Fruit fly (Drosophila melanogaster) whole organism, adult: ENCODE data around the gene CG13458.

Experiments
- CG11617 ChIP-seq: fragments of 200-800 bp; sonication (Bioruptor generic); optimal IDR thresholded peaks from 2 replicates; lab custom pipeline; 2017; ENCODE audit warnings: mild to moderate bottlenecking, missing biosample characterization, missing genetic modification reagents, missing genetic modification characterization
- CG12768 ChIP-seq: fragments of 200-800 bp; sonication (Bioruptor generic); optimal IDR thresholded peaks from 2 replicates; lab custom pipeline; 2017; ENCODE audit warnings: missing biosample characterization, missing genetic modification characterization, mild to moderate bottlenecking, moderate library complexity, missing genetic modification reagents
- CG14711 ChIP-seq: fragments of 200-800 bp; sonication (Bioruptor generic); optimal IDR thresholded peaks from 2 replicates; lab custom pipeline; 2018; ENCODE audit warnings: missing biosample characterization, mild to moderate bottlenecking, missing genetic modification characterization, moderate library complexity
- CG1620 ChIP-seq: fragments of 200-800 bp; sonication (Bioruptor generic); optimal IDR thresholded peaks from 2 replicates; lab custom pipeline; 2016; ENCODE audit warnings: missing biosample characterization, missing genetic modification characterization
- CG33017 ChIP-seq: fragments of 200-800 bp; sonication (Bioruptor generic); optimal IDR thresholded peaks from 2 replicates; lab custom pipeline; 2018; ENCODE audit warnings: missing biosample characterization, mild to moderate bottlenecking, missing genetic modification characterization, moderate library complexity
- CG5204 ChIP-seq: fragments of 200-800 bp; sonication (Bioruptor generic); optimal IDR thresholded peaks from 2 replicates; lab custom pipeline; 2016; ENCODE audit warnings: missing biosample characterization, missing genetic modification characterization
- CG7045 ChIP-seq: fragments of 200-800 bp; sonication (Bioruptor generic); optimal IDR thresholded peaks from 2 replicates; lab custom pipeline; 2017; ENCODE audit warnings: missing biosample characterization, mild to moderate bottlenecking, missing genetic modification characterization
- CG7101 ChIP-seq: fragments of 200-800 bp; sonication (Bioruptor generic); optimal IDR thresholded peaks from 2 replicates; lab custom pipeline; 2018; ENCODE audit warnings: missing biosample characterization, mild to moderate bottlenecking, missing genetic modification characterization, moderate library complexity
- Clk ChIP-seq: fragments of 200-800 bp; sonication (Bioruptor generic); optimal IDR thresholded peaks from 2 replicates; lab custom pipeline; 2017; ENCODE audit warnings: missing biosample characterization, missing genetic modification characterization
- Crg-1 ChIP-seq: fragments of 200-800 bp; sonication (Bioruptor generic); optimal IDR thresholded peaks from 2 replicates; lab custom pipeline; 2016; ENCODE audit warnings: missing biosample characterization, missing genetic modification characterization
- Hr96 ChIP-seq: fragments of 200-800 bp; sonication (Bioruptor generic); optimal IDR thresholded peaks from 2 replicates; lab custom pipeline; 2016; ENCODE audit warnings: missing biosample characterization, missing genetic modification characterization
- Mnt ChIP-seq: fragments of 200-800 bp; sonication (Bioruptor generic); optimal IDR thresholded peaks from 2 replicates; lab custom pipeline; 2016; ENCODE audit warnings: missing biosample characterization, mild to moderate bottlenecking, missing genetic modification characterization
- bab1 ChIP-seq: fragments of 200-800 bp; sonication (Bioruptor generic); optimal IDR thresholded peaks from 3 replicates; lab custom pipeline; 2019; ENCODE audit warnings: missing biosample characterization, mild to moderate bottlenecking, missing genetic modification characterization, moderate library complexity
- cic ChIP-seq: fragments of 200-800 bp; sonication (Bioruptor generic); optimal IDR thresholded peaks from 2 replicates; lab custom pipeline; 2017; ENCODE audit warnings: missing biosample characterization, mild to moderate bottlenecking, missing genetic modification characterization, moderate library complexity
- cnc ChIP-seq, 2 experiments: fragments of >200 bp; optimal IDR thresholded peaks; 2 replicates each; lab custom pipeline; 2017
- kay ChIP-seq: fragments of 200-800 bp; sonication (Bioruptor generic); peaks from one replicate; lab custom pipeline; 2016; ENCODE audit warnings: missing biosample characterization, missing genetic modification characterization, borderline replicate concordance
- ovo ChIP-seq: fragments of 200-800 bp; sonication (Bioruptor generic); optimal IDR thresholded peaks from 2 replicates; lab custom pipeline; 2016; ENCODE audit warnings: missing biosample characterization, missing genetic modification characterization
- pad ChIP-seq: fragments of 200-800 bp; sonication (Bioruptor generic); optimal IDR thresholded peaks from 3 replicates; lab custom pipeline; 2017; ENCODE audit warnings: missing biosample characterization, missing genetic modification characterization, mild to moderate bottlenecking, moderate library complexity, missing genetic modification reagents
- tj ChIP-seq: fragments of 200-800 bp; sonication (Bioruptor generic); optimal IDR thresholded peaks from 3 replicates; lab custom pipeline; 2017; ENCODE audit warnings: missing biosample characterization, mild to moderate bottlenecking, missing genetic modification characterization, moderate library complexity
- toe ChIP-seq: fragments of 200-800 bp; sonication (Bioruptor generic); optimal IDR thresholded peaks from 2 replicates; lab custom pipeline; 2016; ENCODE audit warnings: missing biosample characterization, missing genetic modification characterization

Gene CG13458

DNA sequence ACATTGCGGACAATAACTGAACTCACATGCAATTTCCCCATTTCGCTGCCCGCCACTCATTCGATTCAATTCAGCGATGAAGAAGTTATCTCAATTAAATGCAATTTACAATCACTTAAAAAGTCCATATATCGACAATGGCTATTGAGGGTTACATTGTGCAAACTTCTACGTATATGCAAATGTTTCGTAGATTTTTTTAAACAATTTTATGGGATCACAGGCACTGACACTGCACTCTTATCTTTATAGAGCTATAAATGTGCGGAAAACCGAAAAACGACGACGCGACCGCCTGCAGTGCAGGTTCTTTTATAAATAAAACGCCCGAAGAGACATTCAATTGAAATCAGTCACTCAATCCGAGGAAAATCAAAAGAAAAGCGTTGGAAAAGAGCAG, 25.1 kb upstream of the CG13458 start:
- TF ChIP-seq CG33017 (tag; lab: Kevin White, UChicago) (no peak), toe (no peak), kay (GFP tag; lab: Kevin White, UChicago) (peak; percentile 27), Mnt (no peak), CG7045 (GFP tag; lab: Kevin White, UChicago) (no peak)

DNA sequence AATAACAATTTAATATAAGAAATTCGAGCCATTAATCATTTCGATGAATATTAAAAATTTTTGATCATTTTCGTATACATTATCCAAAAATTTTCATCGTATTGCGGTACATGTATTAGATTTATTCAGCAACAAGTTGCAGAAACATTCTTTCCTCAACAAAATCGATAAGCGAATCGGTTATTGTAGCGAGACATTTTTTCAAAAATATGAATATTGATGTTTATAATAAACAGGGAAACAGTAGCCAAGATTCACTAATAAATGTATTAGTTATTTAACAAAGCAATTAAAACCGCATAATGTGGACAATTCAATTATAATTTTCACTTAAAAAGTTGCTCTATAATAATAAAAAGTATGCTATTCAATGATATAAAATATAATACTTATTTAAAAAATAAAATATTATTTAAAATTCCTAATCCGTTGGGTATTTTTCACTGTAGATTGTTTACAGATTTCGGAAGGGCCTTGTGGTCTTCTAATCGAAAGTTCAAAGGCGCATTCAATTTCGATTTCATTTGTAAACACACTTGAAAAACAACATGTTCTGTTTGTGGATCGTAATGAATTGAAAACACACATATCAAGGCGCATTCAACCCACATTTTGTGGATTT, 24.2 kb upstream of the CG13458 start:
- TF ChIP-seq CG1620 (no peak), toe (no peak), CG5204 (GFP tag; lab: Kevin White, UChicago) (no peak), bab1 (no peak), ovo (GFP tag; lab: Kevin White, UChicago) (no peak), kay (GFP tag; lab: Kevin White, UChicago) (no peak), CG33017 (tag; lab: Kevin White, UChicago) (no peak), tj (GFP tag; lab: Kevin White, UChicago) (no peak), Hr96 (no peak), Crg-1 (GFP tag; lab: Kevin White, UChicago) (no peak), cnc (optimal IDR thresholded peaks at IDR 0.05; lab: Kevin White, UChicago) (no peak), CG12768 (GFP tag; lab: Kevin White, UChicago) (no peak)

DNA sequence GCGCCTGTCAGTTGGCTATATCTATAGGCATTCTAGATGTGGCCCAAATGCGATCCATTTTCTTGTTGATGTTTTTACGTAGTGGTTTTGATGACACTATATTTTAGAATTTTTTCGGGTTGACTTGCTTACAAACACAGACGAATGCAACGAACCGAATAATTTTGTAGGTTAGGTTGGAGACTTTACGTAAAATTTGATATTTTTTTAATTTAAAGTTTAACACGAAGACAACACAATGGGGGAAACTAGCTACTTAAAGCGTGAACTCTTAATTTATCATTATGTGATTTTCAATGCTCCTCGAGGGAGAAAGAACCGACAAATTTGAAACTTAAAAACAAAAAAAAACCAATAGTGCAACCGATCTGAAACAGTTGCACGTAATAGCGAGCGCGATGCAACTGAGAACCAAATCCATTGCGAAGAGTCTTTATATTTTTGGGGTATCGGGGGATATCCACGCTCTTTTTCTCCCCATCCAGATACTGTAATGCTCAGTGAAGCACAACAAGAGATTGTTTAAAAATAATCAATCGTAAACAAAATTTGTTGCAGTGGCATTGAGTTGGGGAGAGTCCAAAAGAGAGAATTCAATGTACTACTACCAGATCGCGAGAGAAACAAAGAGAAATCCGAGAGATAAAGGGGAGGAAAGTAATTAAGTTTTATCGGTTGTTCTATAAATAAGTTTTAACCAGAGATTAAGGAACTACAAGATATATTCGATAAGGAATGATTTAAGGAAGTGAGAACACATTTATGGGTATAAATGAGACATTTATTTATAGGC, 23.3 kb upstream of the CG13458 start:
- TF ChIP-seq CG7101 (tag; lab: Kevin White, UChicago) (no peak), cnc (optimal IDR thresholded peaks at IDR 0.05; lab: Kevin White, UChicago) (no peak), pad (GFP tag; lab: Kevin White, UChicago) (no peak), ovo (GFP tag; lab: Kevin White, UChicago) (no peak)

DNA sequence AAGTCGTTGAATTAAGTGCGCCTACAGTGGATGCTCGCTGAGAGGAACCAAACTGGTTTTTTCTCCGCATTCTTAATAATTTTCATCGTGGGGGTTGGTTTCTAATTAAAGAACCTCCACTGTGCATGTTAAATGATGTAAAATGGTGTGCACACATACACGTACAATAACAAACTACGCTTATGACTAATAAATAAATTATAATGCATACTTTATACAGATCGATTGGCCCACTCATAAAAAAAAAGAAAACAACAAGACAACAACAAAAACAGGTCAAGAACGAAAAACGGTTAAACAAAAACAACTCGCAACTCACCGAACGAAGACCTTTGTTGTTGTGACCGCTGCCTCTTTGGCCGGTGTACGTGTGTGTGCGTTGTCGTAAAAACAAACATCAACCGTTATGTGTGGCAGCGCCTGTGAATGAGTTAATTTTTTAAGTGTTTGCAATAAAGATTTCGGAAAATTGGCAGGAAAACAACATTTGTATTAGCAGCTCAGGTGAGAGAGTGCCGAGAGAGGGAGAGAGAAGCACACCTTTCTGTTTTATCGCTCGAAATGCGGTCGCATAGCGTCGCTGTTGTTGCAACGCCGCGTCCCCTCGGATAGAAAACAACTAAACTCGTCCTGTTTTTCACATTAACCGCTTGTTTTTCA, 19.3 kb upstream of the CG13458 start:
- TF ChIP-seq cnc (optimal IDR thresholded peaks at IDR 0.05; lab: Kevin White, UChicago) (no peak), ovo (GFP tag; lab: Kevin White, UChicago) (peak; percentile 65), cic (GFP tag; lab: Kevin White, UChicago) (no peak), pad (GFP tag; lab: Kevin White, UChicago) (no peak), kay (GFP tag; lab: Kevin White, UChicago) (peak; percentile 44), bab1 (peak; percentile 29), tj (GFP tag; lab: Kevin White, UChicago) (no peak), CG14711 (no peak), CG12768 (GFP tag; lab: Kevin White, UChicago) (peak; percentile 8)

DNA sequence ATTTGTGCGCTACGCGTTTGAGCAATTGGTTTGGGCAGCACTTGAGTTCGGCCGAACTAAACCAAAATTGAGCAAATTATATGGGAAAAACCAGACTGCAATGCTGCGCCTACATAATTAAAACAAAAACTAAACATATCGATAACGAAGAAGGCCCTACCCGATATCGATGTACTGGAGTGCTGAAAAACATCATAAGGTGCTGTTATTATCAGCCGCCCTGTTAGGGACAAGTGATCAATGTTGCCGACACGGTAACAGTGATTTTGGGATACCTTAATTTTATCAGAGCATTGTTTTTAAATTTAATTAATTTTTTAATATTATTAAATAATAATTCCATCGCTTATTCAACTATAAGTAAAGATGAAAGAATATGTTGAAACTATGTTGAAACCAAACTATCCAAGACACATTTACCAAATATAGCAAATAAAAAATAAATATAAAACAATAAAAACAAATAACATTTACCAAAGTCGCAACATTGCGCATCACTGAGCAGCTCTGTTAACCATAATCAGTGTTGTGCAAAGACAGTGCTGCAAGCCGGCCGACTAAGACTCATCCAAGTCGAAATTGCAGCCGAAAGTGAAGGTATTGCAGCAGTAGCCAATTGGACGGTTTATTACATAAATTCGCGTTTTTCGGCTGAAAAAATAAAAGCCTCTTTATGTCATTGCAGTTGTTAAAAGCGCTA, 18.6 kb upstream of the CG13458 start, which contains the start of the genes sstn, Plp and GlyRS:
sstn (minus strand) TSS at position 131 of the 700 bp plus-strand sequence.
Plp (minus strand) TSS at position 136 of the 700 bp plus-strand sequence.
GlyRS (plus strand) TSS at position 554 of the 700 bp plus-strand sequence.
- TF ChIP-seq CG1620, result no peak
- peak; percentile 61 for TF ChIP-seq Mnt
- peak; percentile 31 for TF ChIP-seq Crg-1 (GFP tag; lab: Kevin White, UChicago)
- TF ChIP-seq CG12768 (GFP tag; lab: Kevin White, UChicago), result peak; percentile 54
- peak; percentile 58 for TF ChIP-seq CG7101 (tag; lab: Kevin White, UChicago)
- peak; percentile 57 for TF ChIP-seq CG11617
- TF ChIP-seq Clk, result no peak
- no peak for TF ChIP-seq CG5204 (GFP tag; lab: Kevin White, UChicago)
- TF ChIP-seq CG7045 (GFP tag; lab: Kevin White, UChicago), result peak; percentile 36
- peak; percentile 58 for TF ChIP-seq bab1
- TF ChIP-seq CG33017 (tag; lab: Kevin White, UChicago), result no peak
- peak; percentile 81 for TF ChIP-seq kay (GFP tag; lab: Kevin White, UChicago)
- no peak for TF ChIP-seq cnc (optimal IDR thresholded peaks at IDR 0.05; lab: Kevin White, UChicago)
- peak; percentile 34 for TF ChIP-seq tj (GFP tag; lab: Kevin White, UChicago)
- peak; percentile 64 for TF ChIP-seq pad (GFP tag; lab: Kevin White, UChicago)
- TF ChIP-seq toe, result no peak
- TF ChIP-seq Hr96, result no peak
- no peak for TF ChIP-seq cic (GFP tag; lab: Kevin White, UChicago)
- TF ChIP-seq ovo (GFP tag; lab: Kevin White, UChicago), result peak; percentile 37
- peak; percentile 60 for TF ChIP-seq CG14711
